Fruit fly (Drosophila melanogaster): ENCODE results near the gene CG3568.

- TF ChIP-seq fd85E (GFP tag; optimal IDR thresholded peaks at IDR 0.05) (no peak), CG6276 (GFP tag; optimal IDR thresholded peaks at IDR 0.05) (no peak), CG6792 (GFP tag; optimal IDR thresholded peaks at IDR 0.05) (no peak), fkh (GFP tag; optimal IDR thresholded peaks at IDR 0.05) (no peak), CG8632 (GFP tag; optimal IDR thresholded peaks at IDR 0.05) (no peak), OdsH (GFP tag; optimal IDR thresholded peaks at IDR 0.05) (no peak), Lpt (GFP tag; optimal IDR thresholded peaks at IDR 0.05) (no peak), CG16779 (tag; optimal IDR thresholded peaks at IDR 0.05) (no peak), Smox (GFP tag; optimal IDR thresholded peaks at IDR 0.05) (no peak)
Observed at dm6 chrX:4508072-4508644, 34.3 kb upstream of the CG3568 start.

All from whole organism, prepupa.